Worm (Caenorhabditis elegans) whole organism, L3 larva: Measurements from ENCODE around the gene C04A11.5.

Experiments used
- aly-2 ChIP-seq: fragments of 150-350 bp; optimal IDR thresholded peaks from 2 replicates; lab custom pipeline; 2014; ENCODE audit warnings: missing biosample characterization, missing genetic modification characterization
- ama-1 ChIP-seq: fragments of 150-350 bp; optimal IDR thresholded peaks from 2 replicates; lab custom pipeline; 2018
- egl-27 ChIP-seq: sonication (generic microtip); optimal IDR thresholded peaks from 4 replicates; lab custom pipeline; 2017; ENCODE audit warnings: missing biosample characterization, missing genetic modification reagents, missing genetic modification characterization
- fos-1 ChIP-seq: fragments of 150-350 bp; optimal IDR thresholded peaks from 2 replicates; lab custom pipeline; 2014; ENCODE audit warnings: missing biosample characterization, missing genetic modification characterization
- lin-15B ChIP-seq: fragments of 150-350 bp; optimal IDR thresholded peaks from 2 replicates; lab custom pipeline; 2014; ENCODE audit warnings: missing biosample characterization, missing genetic modification characterization
- nhr-11 ChIP-seq: fragments of 150-350 bp; optimal IDR thresholded peaks from 2 replicates; lab custom pipeline; 2014; ENCODE audit warnings: missing biosample characterization, missing genetic modification characterization
- nhr-237 ChIP-seq: fragments of 150-350 bp; optimal IDR thresholded peaks from 2 replicates; lab custom pipeline; 2014; ENCODE audit warnings: missing biosample characterization, missing genetic modification characterization
- nhr-25 ChIP-seq: sonication (generic microtip); optimal IDR thresholded peaks from 2 replicates; lab custom pipeline; 2017; ENCODE audit warnings: missing biosample characterization, missing genetic modification characterization
- nhr-76 ChIP-seq: fragments of 150-350 bp; sonication (generic microtip); optimal IDR thresholded peaks from 5 replicates; lab custom pipeline; 2014; ENCODE audit warnings: missing biosample characterization, missing genetic modification characterization
- nhr-77 ChIP-seq: fragments of 150-350 bp; optimal IDR thresholded peaks from 2 replicates; lab custom pipeline; 2014; ENCODE audit warnings: missing biosample characterization, missing genetic modification characterization
- pqm-1 ChIP-seq: fragments of 150-350 bp; optimal IDR thresholded peaks from 2 replicates; lab custom pipeline; 2017; ENCODE audit warnings: missing biosample characterization, missing genetic modification characterization, inconsistent platforms
- unc-62 ChIP-seq: fragments of 150-350 bp; sonication (generic microtip); optimal IDR thresholded peaks from 4 replicates; lab custom pipeline; 2014; ENCODE audit warnings: missing biosample characterization, missing genetic modification reagents, missing genetic modification characterization

ce11 chrX:13654276-13654675 is 10.1 kb upstream of the C04A11.5 start:
- no peak for TF ChIP-seq ama-1 (lab: Kevin White, UChicago)
- TF ChIP-seq nhr-76 (tag; lab: Kevin White, UChicago): no peak
- no peak for TF ChIP-seq nhr-77 (tag; lab: Kevin White, UChicago)
- no peak for TF ChIP-seq lin-15B
- TF ChIP-seq pqm-1 (tag; lab: Kevin White, UChicago): no peak
- no peak for TF ChIP-seq aly-2 (tag; lab: Kevin White, UChicago)
- no peak for TF ChIP-seq unc-62
- no peak for TF ChIP-seq fos-1 (tag; lab: Kevin White, UChicago)
- no peak for TF ChIP-seq egl-27 (tag; lab: Kevin White, UChicago)
- TF ChIP-seq nhr-237: no peak
- TF ChIP-seq nhr-25: no peak
- TF ChIP-seq nhr-11 (tag; lab: Kevin White, UChicago): no peak
